Fruit fly (Drosophila melanogaster) Kc167 (cell line): Measurements from ENCODE around the gene sowi.

ENCODE experiments used
- Myc ChIP-seq: fragments of >200 bp; optimal IDR thresholded peaks from 2 replicates; lab custom pipeline; 2017; ENCODE audit warnings: missing external identifiers
- Sin3A ChIP-seq: fragments of >200 bp; optimal IDR thresholded peaks from 2 replicates; lab custom pipeline; 2018; ENCODE audit warnings: missing external identifiers
- h ChIP-seq: fragments of >200 bp; optimal IDR thresholded peaks from 3 replicates; lab custom pipeline; 2018; ENCODE audit warnings: missing external identifiers
- insv ChIP-seq: fragments of >200 bp; optimal IDR thresholded peaks from 3 replicates; lab custom pipeline; 2018; ENCODE audit warnings: missing external identifiers
- psq ChIP-seq: fragments of >200 bp; optimal IDR thresholded peaks from 2 replicates; lab custom pipeline; 2017; ENCODE audit warnings: missing external identifiers
- ttk ChIP-seq: sonication (Bioruptor generic); optimal IDR thresholded peaks from 2 replicates; lab custom pipeline; 2017; ENCODE audit warnings: missing external identifiers

sowi gene

dm6 chr3R:6627800-6628199 lies at the start of gene sowi:
Gene sowi, minus strand, starts transcription at chr3R:6627900.
- TF ChIP-seq psq (lab: Kevin White, UChicago) (no peak), Myc (lab: Kevin White, UChicago) (no peak), ttk (lab: Kevin White, UChicago) (no peak), Sin3A (lab: Kevin White, UChicago) (no peak), insv (lab: Kevin White, UChicago) (no peak), h (lab: Kevin White, UChicago) (no peak)

DNA sequence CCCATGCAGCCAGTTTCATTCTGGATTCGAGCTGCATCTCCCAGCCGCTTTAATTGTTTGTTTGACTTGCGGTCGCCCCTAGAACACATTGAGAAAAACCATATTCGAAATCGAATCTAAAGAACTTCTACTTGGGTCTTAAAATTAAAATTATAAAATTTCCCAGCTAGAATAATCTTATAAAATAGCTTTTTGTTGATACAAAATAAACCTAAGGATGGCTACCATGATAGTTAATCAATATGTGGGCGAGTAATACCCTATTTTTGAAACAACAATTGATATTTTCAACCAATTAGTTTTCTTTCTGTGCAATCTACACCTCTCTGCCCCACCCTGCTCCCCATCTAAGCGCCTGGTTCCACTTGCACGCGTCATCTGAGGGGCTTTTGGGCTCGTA lies 46.8 kb upstream of the sowi start:
- TF ChIP-seq psq (lab: Kevin White, UChicago), result no peak
- TF ChIP-seq h (lab: Kevin White, UChicago), result no peak
- TF ChIP-seq Myc (lab: Kevin White, UChicago), result no peak
- no peak for TF ChIP-seq insv (lab: Kevin White, UChicago)
- no peak for TF ChIP-seq ttk (lab: Kevin White, UChicago)

dm6 chr3R:6672303-6673007 lies 44.8 kb upstream of the sowi start:
- TF ChIP-seq insv (lab: Kevin White, UChicago) (no peak), Myc (lab: Kevin White, UChicago) (no peak), ttk (lab: Kevin White, UChicago) (no peak), psq (lab: Kevin White, UChicago) (no peak), Sin3A (lab: Kevin White, UChicago) (no peak), h (lab: Kevin White, UChicago) (no peak)

DNA sequence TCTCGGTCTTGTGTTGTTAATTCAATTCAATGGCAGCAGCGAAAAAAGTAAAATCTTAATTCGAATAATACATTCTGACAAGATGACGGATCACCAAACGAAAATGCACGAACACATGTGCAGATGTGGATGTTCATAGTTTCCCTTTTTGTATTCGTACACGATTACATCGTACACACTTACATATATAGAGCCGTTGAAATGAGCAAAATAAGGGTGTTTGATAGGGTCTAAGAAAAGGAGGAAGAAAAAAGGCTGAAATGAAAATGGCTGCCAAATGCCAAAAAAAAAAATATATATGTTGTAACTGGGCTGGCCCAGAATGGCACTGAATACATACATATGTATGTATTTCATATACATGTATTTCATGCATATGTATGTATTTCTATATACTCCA lies 40.5 kb upstream of the sowi start:
- TF ChIP-seq ttk (lab: Kevin White, UChicago), result no peak
- no peak for TF ChIP-seq h (lab: Kevin White, UChicago)
- TF ChIP-seq Sin3A (lab: Kevin White, UChicago), result no peak
- TF ChIP-seq insv (lab: Kevin White, UChicago), result no peak
- TF ChIP-seq psq (lab: Kevin White, UChicago), result no peak
- TF ChIP-seq Myc (lab: Kevin White, UChicago), result no peak

dm6 chr3R:6667245-6667644 lies 39.5 kb upstream of the sowi start:
- TF ChIP-seq psq (lab: Kevin White, UChicago) (no peak), insv (lab: Kevin White, UChicago) (no peak), Sin3A (lab: Kevin White, UChicago) (no peak)

DNA sequence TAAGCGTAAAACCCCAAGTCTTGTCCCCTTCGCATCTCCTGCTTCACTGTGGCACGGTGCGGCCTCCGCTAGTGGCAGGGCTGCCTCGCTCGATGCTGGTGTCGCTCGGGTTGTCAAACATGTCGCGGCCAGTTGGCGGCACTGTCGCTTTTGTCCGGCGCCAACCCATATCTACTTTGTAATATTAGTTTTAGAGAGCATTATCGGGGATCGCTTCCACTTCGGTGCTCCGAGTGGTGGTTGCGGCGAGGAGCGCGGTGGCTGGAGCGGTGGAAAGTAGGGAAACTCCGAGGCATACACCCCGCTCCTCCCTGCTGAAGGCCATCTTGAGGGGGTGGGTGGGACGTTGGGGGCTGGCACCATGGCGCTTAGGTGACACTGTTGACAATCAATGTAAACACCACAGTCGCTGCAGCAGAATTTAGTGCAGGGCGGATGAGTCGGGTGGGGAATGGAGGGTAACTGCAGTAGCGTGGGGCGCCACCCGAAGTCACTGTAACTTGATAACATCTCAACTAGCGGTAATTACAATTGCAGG lies 37.5 kb upstream of the sowi start:
- TF ChIP-seq h (lab: Kevin White, UChicago) (no peak), psq (lab: Kevin White, UChicago) (no peak)

dm6 chr3R:6664371-6665116 lies 36.8 kb upstream of the sowi start:
- TF ChIP-seq h (lab: Kevin White, UChicago) (no peak), psq (lab: Kevin White, UChicago) (no peak), Myc (lab: Kevin White, UChicago) (no peak), insv (lab: Kevin White, UChicago) (no peak), ttk (lab: Kevin White, UChicago) (no peak), Sin3A (lab: Kevin White, UChicago) (no peak)

dm6 chr3R:6663289-6663666 lies 35.6 kb upstream of the sowi start:
- TF ChIP-seq Sin3A (lab: Kevin White, UChicago) (no peak), h (lab: Kevin White, UChicago) (no peak), insv (lab: Kevin White, UChicago) (no peak), Myc (lab: Kevin White, UChicago) (no peak), ttk (lab: Kevin White, UChicago) (no peak), psq (lab: Kevin White, UChicago) (no peak)

DNA sequence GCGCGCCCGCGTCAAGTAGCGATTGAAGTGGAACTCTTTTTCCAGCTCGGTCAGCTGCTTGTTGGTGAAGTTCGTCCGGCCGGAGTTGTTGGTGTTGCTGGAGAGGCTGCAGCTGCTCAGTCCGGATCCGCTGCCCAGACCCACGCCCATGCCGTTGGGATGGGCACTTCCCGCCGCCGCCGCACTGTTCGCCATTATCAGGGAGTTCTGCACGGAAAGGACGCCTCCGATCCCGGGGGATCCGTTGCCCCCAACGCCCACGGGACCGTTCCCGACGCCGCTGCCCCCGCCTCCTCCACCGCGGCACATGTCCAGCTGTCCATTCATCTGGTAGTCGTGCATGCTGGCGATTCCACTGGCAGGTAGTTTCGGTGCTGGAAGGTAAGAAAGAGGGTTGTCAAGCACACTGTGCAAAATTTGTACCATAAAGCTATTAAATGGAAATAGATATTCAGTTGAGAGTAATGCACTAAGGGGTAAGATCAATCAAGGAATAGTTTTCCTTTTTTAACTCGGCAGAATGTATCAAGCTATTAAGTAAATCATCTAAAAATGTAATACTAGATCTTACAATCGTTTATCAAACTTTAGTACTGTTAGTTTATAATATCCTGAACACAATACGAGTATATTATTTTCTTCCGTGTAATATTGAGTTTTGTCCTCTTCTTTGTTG lies 35.1 kb upstream of the sowi start:
- TF ChIP-seq Myc (lab: Kevin White, UChicago), result no peak
- no peak for TF ChIP-seq Sin3A (lab: Kevin White, UChicago)
- no peak for TF ChIP-seq psq (lab: Kevin White, UChicago)
- no peak for TF ChIP-seq h (lab: Kevin White, UChicago)
- TF ChIP-seq ttk (lab: Kevin White, UChicago), result no peak
- no peak for TF ChIP-seq insv (lab: Kevin White, UChicago)

dm6 chr3R:6659941-6660340 lies 32.2 kb upstream of the sowi start, which contains the start of gene agt:
Gene agt, minus strand, starts transcription at chr3R:6660100.
- TF ChIP-seq h (lab: Kevin White, UChicago) (no peak), Myc (lab: Kevin White, UChicago) (no peak), insv (lab: Kevin White, UChicago) (no peak), ttk (lab: Kevin White, UChicago) (no peak), Sin3A (lab: Kevin White, UChicago) (no peak), psq (lab: Kevin White, UChicago) (no peak)
